Worm (Caenorhabditis elegans) whole organism, midembryonic: ENCODE results near the gene AC3.12.

Source experiments
- cog-1 ChIP-seq: sonication (generic microtip); optimal IDR thresholded peaks from 2 replicates; lab custom pipeline; 2016; ENCODE audit warnings: missing genetic modification characterization, missing compliant biosample characterization
- flt-1 ChIP-seq: fragments of 200-800 bp; sonication (Bioruptor generic); IDR thresholded peaks from 2 replicates; pipeline ENCODE4 v1.3.6; 2022; ENCODE audit warnings: missing genetic modification characterization, missing compliant biosample characterization
- klf-2 ChIP-seq: fragments of 200-800 bp; sonication (Bioruptor generic); conservative IDR thresholded peaks from 2 replicates; pipeline ENCODE4 v1.3.6; 2022; ENCODE audit warnings: missing genetic modification reagents, missing genetic modification characterization, missing compliant biosample characterization
- med-1 ChIP-seq: sonication (generic microtip); optimal IDR thresholded peaks from 2 replicates; lab custom pipeline; 2017; ENCODE audit warnings: missing genetic modification characterization, mild to moderate bottlenecking, missing compliant biosample characterization, antibody characterized with exemption, missing genetic modification reagents; ENCODE audit not compliant: insufficient read depth
- ref-1 ChIP-seq: fragments of 200-800 bp; sonication (Bioruptor generic); conservative IDR thresholded peaks from 2 replicates; pipeline ENCODE4 v1.3.6; 2022; ENCODE audit warnings: missing genetic modification reagents, missing genetic modification characterization, missing compliant biosample characterization
- tab-1 ChIP-seq: fragments of 200-800 bp; sonication (Bioruptor generic); IDR thresholded peaks from 2 replicates; pipeline ENCODE4 v1.3.6; 2022; ENCODE audit warnings: missing genetic modification characterization, missing compliant biosample characterization
- ztf-23 ChIP-seq: fragments of 200-800 bp; sonication (Bioruptor generic); IDR thresholded peaks from 2 replicates; pipeline ENCODE4 v1.3.6; 2022; ENCODE audit warnings: missing genetic modification reagents, missing genetic modification characterization, missing compliant biosample characterization
- ztf-29 ChIP-seq: fragments of 200-800 bp; sonication (Bioruptor generic); IDR thresholded peaks from 2 replicates; pipeline ENCODE4 v1.3.6; 2022; ENCODE audit warnings: missing genetic modification reagents, missing genetic modification characterization, missing compliant biosample characterization

ce11 chrV:10379761-10380160 lies 568 bp upstream of the AC3.12 start:
- no peak for TF ChIP-seq med-1 (GFP tag; lab: Kevin White, UChicago)
- TF ChIP-seq flt-1 (GFP tag; lab: Robert Waterston, UW) = no peak
- no peak for TF ChIP-seq ztf-29
- no peak for TF ChIP-seq klf-2 (GFP tag; lab: Robert Waterston, UW)
- no peak for TF ChIP-seq ref-1 (GFP tag; lab: Robert Waterston, UW)
- no peak for TF ChIP-seq cog-1 (tag; lab: Kevin White, UChicago)
- TF ChIP-seq tab-1 (GFP tag; lab: Robert Waterston, UW) = no peak
- TF ChIP-seq ztf-23 (GFP tag; lab: Robert Waterston, UW) = no peak
